Fruit fly (Drosophila melanogaster): ENCODE measurements around the gene CG17328.

Gene CG17328

dm6 chr2L:16310648-16311047 lies 10.9 kb downstream of the CG17328 start, which contains the start of the genes cni and fzy:
Gene cni (minus strand): TSS chr2L:16310726.
Gene fzy (plus strand): TSS chr2L:16310956.
- no peak for TF ChIP-seq Hr39 (GFP tag; optimal IDR thresholded peaks at IDR 0.05)
- TF ChIP-seq CG3032 (tag; optimal IDR thresholded peaks at IDR 0.05) = peak; percentile 23
- TF ChIP-seq OdsH (GFP tag; optimal IDR thresholded peaks at IDR 0.05) = no peak
- TF ChIP-seq CG11294 (GFP tag; IDR thresholded peaks at IDR 0.05) = no peak
- no peak for TF ChIP-seq CG32006 (GFP tag; optimal IDR thresholded peaks at IDR 0.05)
- TF ChIP-seq Sox14 (GFP tag; optimal IDR thresholded peaks at IDR 0.05) = peak; percentile 42
- no peak for TF ChIP-seq CG8632 (GFP tag; optimal IDR thresholded peaks at IDR 0.05)
- peak; percentile 26 for TF ChIP-seq lz (GFP tag; optimal IDR thresholded peaks at IDR 0.05)
- TF ChIP-seq CG9139 (GFP tag; optimal IDR thresholded peaks at IDR 0.05) = no peak
- no peak for TF ChIP-seq CG7368 (GFP tag; optimal IDR thresholded peaks at IDR 0.05)
- no peak for TF ChIP-seq CG6276 (GFP tag; optimal IDR thresholded peaks at IDR 0.05)
- no peak for TF ChIP-seq CG3919 (GFP tag; optimal IDR thresholded peaks at IDR 0.05)
- TF ChIP-seq Smox (GFP tag; optimal IDR thresholded peaks at IDR 0.05) = no peak
- TF ChIP-seq esn (GFP tag; optimal IDR thresholded peaks at IDR 0.05) = peak; percentile 30
- TF ChIP-seq CG6792 (GFP tag; optimal IDR thresholded peaks at IDR 0.05) = no peak
- TF ChIP-seq achi (GFP tag; optimal IDR thresholded peaks at IDR 0.05) = peak; percentile 74
- TF ChIP-seq acj6 (GFP tag; optimal IDR thresholded peaks at IDR 0.05) = no peak
- peak; percentile 23 for TF ChIP-seq CG31627 (GFP tag; optimal IDR thresholded peaks at IDR 0.05)
- TF ChIP-seq Met (GFP tag; optimal IDR thresholded peaks at IDR 0.05) = no peak
- peak; percentile 59 for TF ChIP-seq Eip93F (GFP tag; optimal IDR thresholded peaks at IDR 0.05)
- peak; percentile 42 for TF ChIP-seq cyc (GFP tag; optimal IDR thresholded peaks at IDR 0.05)
- TF ChIP-seq Gug (GFP tag; IDR thresholded peaks at IDR 0.05) = no peak
- no peak for TF ChIP-seq topi (GFP tag; optimal IDR thresholded peaks at IDR 0.05)
- no peak for TF ChIP-seq svp (GFP tag)

DNA sequence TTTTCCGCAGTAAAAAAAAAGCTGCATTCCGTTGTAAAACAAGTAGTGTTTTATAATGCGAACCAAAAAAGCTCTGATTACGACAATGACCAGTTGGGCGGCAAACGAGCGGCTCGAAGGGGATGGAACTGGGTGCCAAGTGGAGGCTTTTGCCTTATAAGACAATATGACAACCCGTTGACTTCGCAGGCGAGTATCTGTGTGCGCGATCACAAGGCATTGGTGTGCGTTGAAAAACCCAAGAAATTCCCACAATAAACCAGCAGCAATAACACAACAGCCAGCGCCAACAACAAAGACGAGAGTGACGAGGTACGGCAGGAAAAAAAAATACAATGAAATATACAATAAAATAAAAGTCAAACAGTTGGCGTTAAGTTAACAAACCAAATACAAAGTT lies 15.3 kb downstream of the CG17328 start:
- TF ChIP-seq CG6163 (GFP tag; IDR thresholded peaks at IDR 0.05) (peak; percentile 62), CG32006 (GFP tag; optimal IDR thresholded peaks at IDR 0.05) (no peak), achi (GFP tag; optimal IDR thresholded peaks at IDR 0.05) (no peak), CG3919 (GFP tag; optimal IDR thresholded peaks at IDR 0.05) (no peak), CG6854 (GFP tag; optimal IDR thresholded peaks at IDR 0.05) (no peak), Blimp-1 (GFP tag; optimal IDR thresholded peaks at IDR 0.05) (no peak), CG11294 (GFP tag; IDR thresholded peaks at IDR 0.05) (no peak), Smox (GFP tag; optimal IDR thresholded peaks at IDR 0.05) (no peak), CG16779 (tag; optimal IDR thresholded peaks at IDR 0.05) (no peak), ss (GFP tag; optimal IDR thresholded peaks at IDR 0.05) (peak in 1 of 2 experiments; percentile 78), Sox102F (GFP tag; optimal IDR thresholded peaks at IDR 0.05) (no peak), svp (GFP tag) (no peak), Eip78C (GFP tag) (peak; percentile 60), CG6792 (GFP tag; optimal IDR thresholded peaks at IDR 0.05) (no peak), net (GFP tag; optimal IDR thresholded peaks at IDR 0.05) (no peak), Hr39 (GFP tag; optimal IDR thresholded peaks at IDR 0.05) (no peak), CG4318 (GFP tag; optimal IDR thresholded peaks at IDR 0.05) (no peak), spab (GFP tag; optimal IDR thresholded peaks at IDR 0.05) (no peak), CG34406 (GFP tag; optimal IDR thresholded peaks at IDR 0.05) (no peak), CG10631 (GFP tag; optimal IDR thresholded peaks at IDR 0.05) (no peak), Hr38 (GFP tag; optimal IDR thresholded peaks at IDR 0.05) (no peak), Eip75B (GFP tag; optimal IDR thresholded peaks at IDR 0.05) (no peak), cyc (GFP tag; optimal IDR thresholded peaks at IDR 0.05) (no peak), CG8119 (GFP tag; IDR thresholded peaks at IDR 0.05) (peak; percentile 28; the same call in 2 of the 3 replicates), Hr4 (GFP tag; optimal IDR thresholded peaks at IDR 0.05) (no peak), pdm3 (GFP tag; optimal IDR thresholded peaks at IDR 0.05) (no peak), vri (GFP tag; optimal IDR thresholded peaks at IDR 0.05) (peak; percentile 94), fkh (GFP tag; optimal IDR thresholded peaks at IDR 0.05) (peak; percentile 62), salr (GFP tag; optimal IDR thresholded peaks at IDR 0.05) (no peak), CG1621 (tag; optimal IDR thresholded peaks at IDR 0.05) (no peak), fd59A (GFP tag; optimal IDR thresholded peaks at IDR 0.05) (no peak), dsx (GFP tag; optimal IDR thresholded peaks at IDR 0.05; ENCODE audit: poor library complexity, severe bottlenecking) (peak; percentile 53), Sox15 (GFP tag; optimal IDR thresholded peaks at IDR 0.05) (no peak), CG8632 (GFP tag; optimal IDR thresholded peaks at IDR 0.05) (no peak), eg (GFP tag; IDR thresholded peaks at IDR 0.05) (no peak; the same call in 2 of the 3 replicates), CG6808 (GFP tag; optimal IDR thresholded peaks at IDR 0.05) (peak; percentile 65)
